Worm (Caenorhabditis elegans) whole organism, L4/young adult: ENCODE results near the gene Y37E11B.6.

Experiments
- dao-5 ChIP-seq: sonication (generic microtip); optimal IDR thresholded peaks from 2 replicates; lab custom pipeline; 2016; ENCODE audit warnings: missing genotype, missing genetic modification characterization, moderate library complexity, missing compliant biosample characterization
- him-1 ChIP-seq: sonication (generic microtip); optimal IDR thresholded peaks from 2 replicates; lab custom pipeline; 2016; ENCODE audit warnings: missing genotype, missing genetic modification reagents, missing genetic modification characterization, missing compliant biosample characterization

ce11 chrIV:3597356-3597755, 1.8 kb downstream of the Y37E11B.6 start:
- TF ChIP-seq him-1 (tag; lab: Kevin White, UChicago) (no peak), dao-5 (tag; lab: Kevin White, UChicago) (no peak)
